Worm (Caenorhabditis elegans) whole organism, early embryonic: ENCODE results near the gene sym-1.

Experiments
- aly-1 ChIP-seq: sonication (generic microtip); optimal IDR thresholded peaks from 2 replicates; lab custom pipeline; 2016; ENCODE audit warnings: missing genetic modification characterization, missing compliant biosample characterization
- ama-1 ChIP-seq: fragments of 150-350 bp; optimal IDR thresholded peaks from 2 replicates; lab custom pipeline; 2014
- ceh-13 ChIP-seq: fragments of 200-800 bp; sonication (Bioruptor generic); optimal IDR thresholded peaks from 2 replicates; lab custom pipeline; 2018; ENCODE audit warnings: mild to moderate bottlenecking, missing genetic modification characterization, missing compliant biosample characterization
- ceh-36 ChIP-seq: sonication (generic microtip); optimal IDR thresholded peaks from 2 replicates; lab custom pipeline; 2016; ENCODE audit warnings: missing genetic modification characterization, inconsistent platforms, missing compliant biosample characterization
- flt-1 ChIP-seq: fragments of 200-800 bp; sonication (Bioruptor generic); IDR thresholded peaks from 2 replicates; pipeline ENCODE4 v1.3.6; 2022; ENCODE audit warnings: missing genetic modification characterization, missing compliant biosample characterization
- hmbx-1 ChIP-seq: sonication (generic microtip); optimal IDR thresholded peaks from 2 replicates; lab custom pipeline; 2016; ENCODE audit warnings: mild to moderate bottlenecking, missing genetic modification characterization, missing compliant biosample characterization
- hnd-1 ChIP-seq: sonication (generic microtip); optimal IDR thresholded peaks from 2 replicates; lab custom pipeline; 2016; ENCODE audit warnings: missing genetic modification characterization, missing compliant biosample characterization
- pes-1 ChIP-seq: fragments of 200-800 bp; sonication (Bioruptor generic); IDR thresholded peaks from 2 replicates; pipeline ENCODE4 v1.3.6; 2022; ENCODE audit warnings: missing genetic modification reagents, missing genetic modification characterization, missing compliant biosample characterization
- sea-1 ChIP-seq: fragments of 200-800 bp; sonication (Bioruptor generic); conservative IDR thresholded peaks from 2 replicates; pipeline ENCODE4 v1.3.6; 2022; ENCODE audit warnings: missing genetic modification characterization, missing compliant biosample characterization
- tbx-11 ChIP-seq: fragments of 200-800 bp; sonication (Bioruptor generic); IDR thresholded peaks from 2 replicates; pipeline ENCODE4 v1.3.6; 2022; ENCODE audit warnings: missing genetic modification characterization, missing compliant biosample characterization
- tbx-37 ChIP-seq: fragments of 200-800 bp; sonication (Bioruptor generic); conservative IDR thresholded peaks from 2 replicates; pipeline ENCODE4 v1.3.6; 2022; ENCODE audit warnings: missing genetic modification reagents, missing genetic modification characterization, missing compliant biosample characterization

- TF ChIP-seq ceh-36 (tag; lab: Kevin White, UChicago): no peak
- TF ChIP-seq flt-1: no peak
- TF ChIP-seq ama-1 (lab: Kevin White, UChicago): no peak
- TF ChIP-seq pes-1: no peak
- no peak for TF ChIP-seq sea-1 (GFP tag; lab: Robert Waterston, UW)
- TF ChIP-seq hmbx-1: no peak
- TF ChIP-seq tbx-11 (GFP tag; lab: Robert Waterston, UW): no peak
- TF ChIP-seq hnd-1 (tag; lab: Kevin White, UChicago): no peak
- TF ChIP-seq aly-1 (tag; lab: Kevin White, UChicago): no peak
- no peak for TF ChIP-seq ceh-13
- TF ChIP-seq tbx-37 (GFP tag; lab: Robert Waterston, UW): no peak
These were observed 29.7 kb downstream of the sym-1 start, which contains the start of gene rbc-1 for ce11 chrX:14611074-14611473.
